Worm (Caenorhabditis elegans): ENCODE results near the gene C34D4.2.

The C34D4.2 gene

ce11 chrIV:7173489-7173888 lies 19.0 kb downstream of the C34D4.2 start, which contains the start of gene str-1:
Gene str-1 (plus strand): TSS chrIV:7173789.
- no peak for TF ChIP-seq ets-7 (tag; optimal IDR thresholded peaks at IDR 0.05)

ce11 chrIV:7175346-7175745 lies 20.9 kb downstream of the C34D4.2 start, which contains the start of gene C42D4.19:
Gene C42D4.19 (plus strand): TSS chrIV:7175646.
- no peak for TF ChIP-seq flt-1 (GFP tag; IDR thresholded peaks at IDR 0.05)
- no peak for TF ChIP-seq scrt-1 (GFP tag; IDR thresholded peaks at IDR 0.05)
- TF ChIP-seq ets-7 (tag; optimal IDR thresholded peaks at IDR 0.05): no peak
- TF ChIP-seq ceh-13 (GFP tag; optimal IDR thresholded peaks at IDR 0.05): no peak
- no peak for TF ChIP-seq ama-1 (optimal IDR thresholded peaks at IDR 0.05)
- no peak for TF ChIP-seq tbx-11 (GFP tag; IDR thresholded peaks at IDR 0.05)
- TF ChIP-seq B0310.2 (tag; optimal IDR thresholded peaks at IDR 0.05): no peak
- no peak for TF ChIP-seq tbx-37 (GFP tag; conservative IDR thresholded peaks at IDR 0.05)
- TF ChIP-seq aly-1 (tag; optimal IDR thresholded peaks at IDR 0.05): no peak
- TF ChIP-seq pes-1 (GFP tag; IDR thresholded peaks at IDR 0.05): no peak
- no peak for TF ChIP-seq hnd-1 (tag; optimal IDR thresholded peaks at IDR 0.05)
- TF ChIP-seq sea-1 (GFP tag; conservative IDR thresholded peaks at IDR 0.05): no peak
- no peak for TF ChIP-seq tra-4 (tag; optimal IDR thresholded peaks at IDR 0.05)
- TF ChIP-seq F13C5.2 (tag; optimal IDR thresholded peaks at IDR 0.05): no peak
- TF ChIP-seq hmbx-1 (tag; optimal IDR thresholded peaks at IDR 0.05): no peak
- TF ChIP-seq hmg-4 (GFP tag; optimal IDR thresholded peaks at IDR 0.05): no peak
- TF ChIP-seq ceh-36 (tag; optimal IDR thresholded peaks at IDR 0.05): no peak

ce11 chrIV:7176887-7177286 lies 22.4 kb downstream of the C34D4.2 start, which contains the start of gene str-44:
Gene str-44 (plus strand): TSS chrIV:7177187.
- TF ChIP-seq tra-4 (tag; optimal IDR thresholded peaks at IDR 0.05) (no peak), tbx-11 (GFP tag; IDR thresholded peaks at IDR 0.05) (no peak), sea-1 (GFP tag; conservative IDR thresholded peaks at IDR 0.05) (no peak), ets-7 (tag; optimal IDR thresholded peaks at IDR 0.05) (no peak), tbx-37 (GFP tag; conservative IDR thresholded peaks at IDR 0.05) (no peak), scrt-1 (GFP tag; IDR thresholded peaks at IDR 0.05) (no peak), flt-1 (GFP tag; IDR thresholded peaks at IDR 0.05) (no peak), ama-1 (optimal IDR thresholded peaks at IDR 0.05) (no peak), F13C5.2 (tag; optimal IDR thresholded peaks at IDR 0.05) (no peak), ceh-13 (GFP tag; optimal IDR thresholded peaks at IDR 0.05) (no peak), hmg-4 (GFP tag; optimal IDR thresholded peaks at IDR 0.05) (no peak), hnd-1 (tag; optimal IDR thresholded peaks at IDR 0.05) (no peak), hmbx-1 (tag; optimal IDR thresholded peaks at IDR 0.05) (no peak), B0310.2 (tag; optimal IDR thresholded peaks at IDR 0.05) (no peak), pes-1 (GFP tag; IDR thresholded peaks at IDR 0.05) (no peak), aly-1 (tag; optimal IDR thresholded peaks at IDR 0.05) (no peak), ceh-36 (tag; optimal IDR thresholded peaks at IDR 0.05) (no peak)

ce11 chrIV:7178942-7179341 lies 24.5 kb downstream of the C34D4.2 start, which contains the start of gene C42D4.3:
Gene C42D4.3 (plus strand): TSS chrIV:7179239.
- no peak for TF ChIP-seq F13C5.2 (tag; optimal IDR thresholded peaks at IDR 0.05)
- no peak for TF ChIP-seq tbx-37 (GFP tag; conservative IDR thresholded peaks at IDR 0.05)
- no peak for TF ChIP-seq ceh-13 (GFP tag; optimal IDR thresholded peaks at IDR 0.05)
- no peak for TF ChIP-seq B0310.2 (tag; optimal IDR thresholded peaks at IDR 0.05)
- no peak for TF ChIP-seq ceh-36 (tag; optimal IDR thresholded peaks at IDR 0.05)
- TF ChIP-seq tra-4 (tag; optimal IDR thresholded peaks at IDR 0.05): no peak
- TF ChIP-seq hmbx-1 (tag; optimal IDR thresholded peaks at IDR 0.05): no peak

ce11 chrIV:7180304-7180703 lies 25.8 kb downstream of the C34D4.2 start, which contains the start of gene cest-10:
Gene cest-10 (plus strand): TSS chrIV:7180557.
- TF ChIP-seq scrt-1 (GFP tag; IDR thresholded peaks at IDR 0.05) (no peak), hmbx-1 (tag; optimal IDR thresholded peaks at IDR 0.05) (no peak), F13C5.2 (tag; optimal IDR thresholded peaks at IDR 0.05) (no peak), tbx-11 (GFP tag; IDR thresholded peaks at IDR 0.05) (no peak), tbx-37 (GFP tag; conservative IDR thresholded peaks at IDR 0.05) (no peak), ceh-13 (GFP tag; optimal IDR thresholded peaks at IDR 0.05) (no peak), ceh-36 (tag; optimal IDR thresholded peaks at IDR 0.05) (no peak), ets-7 (tag; optimal IDR thresholded peaks at IDR 0.05) (no peak), hmg-4 (GFP tag; optimal IDR thresholded peaks at IDR 0.05) (no peak), tra-4 (tag; optimal IDR thresholded peaks at IDR 0.05) (no peak), aly-1 (tag; optimal IDR thresholded peaks at IDR 0.05) (no peak), hnd-1 (tag; optimal IDR thresholded peaks at IDR 0.05) (no peak), pes-1 (GFP tag; IDR thresholded peaks at IDR 0.05) (no peak)

- TF ChIP-seq tbx-11 (GFP tag; IDR thresholded peaks at IDR 0.05): no peak
- TF ChIP-seq tra-4 (tag; optimal IDR thresholded peaks at IDR 0.05): no peak
- TF ChIP-seq F13C5.2 (tag; optimal IDR thresholded peaks at IDR 0.05): no peak
- TF ChIP-seq ceh-13 (GFP tag; optimal IDR thresholded peaks at IDR 0.05): no peak
- no peak for TF ChIP-seq sea-1 (GFP tag; conservative IDR thresholded peaks at IDR 0.05)
- no peak for TF ChIP-seq pes-1 (GFP tag; IDR thresholded peaks at IDR 0.05)
- TF ChIP-seq B0310.2 (tag; optimal IDR thresholded peaks at IDR 0.05): no peak
- no peak for TF ChIP-seq ama-1 (optimal IDR thresholded peaks at IDR 0.05)
- TF ChIP-seq hmg-4 (GFP tag; optimal IDR thresholded peaks at IDR 0.05): no peak
- TF ChIP-seq hnd-1 (tag; optimal IDR thresholded peaks at IDR 0.05): no peak
These were observed 28.4 kb downstream of the C34D4.2 start for ce11 chrIV:7182818-7183217.

ce11 chrIV:7184597-7184996 lies 30.1 kb downstream of the C34D4.2 start, which contains the start of gene clec-179:
Gene clec-179 (minus strand): TSS chrIV:7184697.
- no peak for TF ChIP-seq hmg-4 (GFP tag; optimal IDR thresholded peaks at IDR 0.05)

- TF ChIP-seq hmbx-1 (tag; optimal IDR thresholded peaks at IDR 0.05): no peak
- no peak for TF ChIP-seq ceh-13 (GFP tag; optimal IDR thresholded peaks at IDR 0.05)
- TF ChIP-seq flt-1 (GFP tag; IDR thresholded peaks at IDR 0.05): no peak
- no peak for TF ChIP-seq aly-1 (tag; optimal IDR thresholded peaks at IDR 0.05)
- no peak for TF ChIP-seq B0310.2 (tag; optimal IDR thresholded peaks at IDR 0.05)
- no peak for TF ChIP-seq ets-7 (tag; optimal IDR thresholded peaks at IDR 0.05)
- no peak for TF ChIP-seq F13C5.2 (tag; optimal IDR thresholded peaks at IDR 0.05)
- no peak for TF ChIP-seq hmg-4 (GFP tag; optimal IDR thresholded peaks at IDR 0.05)
These were observed 32.3 kb downstream of the C34D4.2 start, which contains the start of gene str-249 for ce11 chrIV:7186756-7187155. Gene str-249 (minus strand): TSS chrIV:7186856.
